Worm (Caenorhabditis elegans) whole organism, L1 larva: Measurements from ENCODE around the gene C31E10.5.

Source experiments
- C34B4.2 ChIP-seq: sonication (generic microtip); optimal IDR thresholded peaks from 2 replicates; lab custom pipeline; 2017; ENCODE audit warnings: mild to moderate bottlenecking, missing genetic modification characterization, missing compliant biosample characterization
- Y116A8C.19 ChIP-seq: sonication (generic microtip); optimal IDR thresholded peaks from 2 replicates; lab custom pipeline; 2016; ENCODE audit warnings: missing compliant biosample characterization, missing genetic modification characterization, borderline replicate concordance
- aha-1 ChIP-seq: fragments of 150-350 bp; optimal IDR thresholded peaks from 2 replicates; lab custom pipeline; 2014; ENCODE audit warnings: missing biosample characterization, missing genetic modification characterization
- alr-1 ChIP-seq: fragments of 200-800 bp; sonication (Bioruptor generic); optimal IDR thresholded peaks from 2 replicates; lab custom pipeline; 2018; ENCODE audit warnings: borderline replicate concordance, mild to moderate bottlenecking, missing genetic modification characterization, missing compliant biosample characterization
- aly-2 ChIP-seq: fragments of 150-350 bp; optimal IDR thresholded peaks from 2 replicates; lab custom pipeline; 2014; ENCODE audit warnings: missing biosample characterization, missing genetic modification characterization
- ama-1 ChIP-seq: fragments of 150-350 bp; optimal IDR thresholded peaks from 2 replicates; lab custom pipeline; 2014
- blmp-1 ChIP-seq: fragments of 150-350 bp; optimal IDR thresholded peaks from 2 replicates; lab custom pipeline; 2014; ENCODE audit warnings: missing biosample characterization, missing genetic modification characterization
- ceh-63 ChIP-seq: fragments of 200-800 bp; sonication (Bioruptor generic); optimal IDR thresholded peaks from 2 replicates; lab custom pipeline; 2018; ENCODE audit warnings: mild to moderate bottlenecking, missing genetic modification characterization, missing compliant biosample characterization
- ceh-82 ChIP-seq, 3 experiments: fragments of 150-350 bp in 1 of 3; sonication (generic microtip) in 2 of 3; optimal IDR thresholded peaks; 2 replicates each; lab custom pipeline; 2014 to 2017; ENCODE audit warnings: missing biosample characterization in 3 of 3, missing genetic modification characterization in 3 of 3
- ceh-88 ChIP-seq: fragments of 200-800 bp; sonication (Bioruptor generic); IDR thresholded peaks from 2 replicates; pipeline ENCODE4 v1.3.6; 2022; ENCODE audit warnings: missing genetic modification characterization, missing compliant biosample characterization
- ceh-90 ChIP-seq: sonication (generic microtip); optimal IDR thresholded peaks from 2 replicates; lab custom pipeline; 2016; ENCODE audit warnings: missing genetic modification characterization, missing compliant biosample characterization
- dpl-1 ChIP-seq, 3 experiments: fragments of 150-350 bp in 2 of 3; sonication (generic microtip) in 1 of 3; optimal IDR thresholded peaks; 2 replicates each; lab custom pipeline; 2014 to 2017; ENCODE audit warnings: missing biosample characterization in 3 of 3, missing genetic modification characterization in 3 of 3, missing genetic modification reagents in 3 of 3
- efl-3 ChIP-seq: fragments of 200-800 bp; sonication (Bioruptor generic); optimal IDR thresholded peaks from 2 replicates; lab custom pipeline; 2018; ENCODE audit warnings: mild to moderate bottlenecking, missing genetic modification characterization, missing compliant biosample characterization
- egl-13 ChIP-seq: sonication (generic microtip); optimal IDR thresholded peaks from 2 replicates; lab custom pipeline; 2016; ENCODE audit warnings: missing genotype, missing genetic modification reagents, missing genetic modification characterization, missing compliant biosample characterization
- elt-2 ChIP-seq: sonication (generic microtip); optimal IDR thresholded peaks from 2 replicates; lab custom pipeline; 2016; ENCODE audit warnings: missing genetic modification characterization, mild to moderate bottlenecking, inconsistent platforms, missing compliant biosample characterization, missing genetic modification reagents
- ets-5 ChIP-seq: fragments of 200-800 bp; sonication (Bioruptor generic); IDR thresholded peaks from 2 replicates; pipeline ENCODE4 v1.3.6; 2022; ENCODE audit warnings: missing genetic modification characterization, missing compliant biosample characterization
- fkh-10 ChIP-seq: sonication (generic microtip); optimal IDR thresholded peaks from 2 replicates; lab custom pipeline; 2017; ENCODE audit warnings: missing biosample characterization, missing genetic modification reagents, missing genetic modification characterization
- fkh-4 ChIP-seq: sonication (generic microtip); optimal IDR thresholded peaks from 2 replicates; lab custom pipeline; 2016; ENCODE audit warnings: missing compliant biosample characterization, missing genetic modification characterization, borderline replicate concordance
- grh-1 ChIP-seq: fragments of 200-800 bp; sonication (Bioruptor generic); IDR thresholded peaks from 2 replicates; pipeline ENCODE4 v1.3.6; 2022; ENCODE audit warnings: missing genetic modification reagents, missing genetic modification characterization, missing compliant biosample characterization
- hlh-17 ChIP-seq: fragments of 200-800 bp; sonication (Bioruptor generic); optimal IDR thresholded peaks from 2 replicates; lab custom pipeline; 2018; ENCODE audit warnings: missing genetic modification characterization, mild to moderate bottlenecking, missing compliant biosample characterization, moderate library complexity, borderline replicate concordance
- hpl-2 ChIP-seq: fragments of 150-350 bp; optimal IDR thresholded peaks from 2 replicates; lab custom pipeline; 2014; ENCODE audit warnings: missing biosample characterization, missing genetic modification reagents, missing genetic modification characterization
- irx-1 ChIP-seq: sonication (generic microtip); optimal IDR thresholded peaks from 2 replicates; lab custom pipeline; 2016; ENCODE audit warnings: missing genetic modification characterization, missing compliant biosample characterization
- isw-1 ChIP-seq: fragments of 200-800 bp; sonication (Bioruptor generic); IDR thresholded peaks from 2 replicates; pipeline ENCODE4 v1.3.6; 2022; ENCODE audit warnings: missing genetic modification characterization, missing compliant biosample characterization
- lin-13 ChIP-seq: fragments of 150-350 bp; optimal IDR thresholded peaks from 2 replicates; lab custom pipeline; 2014; ENCODE audit warnings: missing biosample characterization, missing genetic modification reagents, missing genetic modification characterization
- lin-15B ChIP-seq: fragments of 150-350 bp; sonication (generic microtip); optimal IDR thresholded peaks from 3 replicates; lab custom pipeline; 2014; ENCODE audit warnings: missing biosample characterization, missing genetic modification characterization
- lin-35 ChIP-seq, 2 experiments: fragments of 150-350 bp; optimal IDR thresholded peaks; 2 replicates each; lab custom pipeline; 2014; ENCODE audit warnings: missing biosample characterization in 2 of 2, missing genetic modification characterization in 2 of 2, missing genetic modification reagents in 2 of 2
- lin-39 ChIP-seq: fragments of 150-350 bp; optimal IDR thresholded peaks from 2 replicates; lab custom pipeline; 2014; ENCODE audit warnings: missing biosample characterization, missing genetic modification reagents, missing genetic modification characterization
- lsy-2 ChIP-seq, 2 experiments: fragments of 150-350 bp; optimal IDR thresholded peaks; 2 replicates each; lab custom pipeline; 2014; ENCODE audit warnings: missing biosample characterization in 2 of 2, missing genetic modification characterization in 2 of 2
- mab-9 ChIP-seq: fragments of 200-800 bp; sonication (Bioruptor generic); IDR thresholded peaks from 2 replicates; pipeline ENCODE4 v1.3.6; 2022; ENCODE audit warnings: missing genetic modification reagents, missing genetic modification characterization, missing compliant biosample characterization
- mdl-1 ChIP-seq, 2 experiments: fragments of 150-350 bp; optimal IDR thresholded peaks; 2 replicates each; lab custom pipeline; 2014 to 2017; ENCODE audit warnings: missing biosample characterization in 2 of 2, missing genetic modification characterization in 2 of 2, inconsistent platforms in 1 of 2
- mef-2 ChIP-seq: fragments of 150-350 bp; optimal IDR thresholded peaks from 2 replicates; lab custom pipeline; 2014; ENCODE audit warnings: missing biosample characterization, missing genetic modification characterization
- nhr-11 ChIP-seq: fragments of 150-350 bp; optimal IDR thresholded peaks from 2 replicates; lab custom pipeline; 2014; ENCODE audit warnings: missing biosample characterization, missing genetic modification characterization
- nhr-19 ChIP-seq: fragments of 200-800 bp; sonication (Bioruptor generic); conservative IDR thresholded peaks from 2 replicates; pipeline ENCODE4 v1.3.6; 2022; ENCODE audit warnings: missing genetic modification characterization, missing compliant biosample characterization
- nhr-237 ChIP-seq: fragments of 150-350 bp; optimal IDR thresholded peaks from 2 replicates; lab custom pipeline; 2014; ENCODE audit warnings: missing biosample characterization, missing genetic modification characterization
- nhr-28 ChIP-seq: fragments of 150-350 bp; optimal IDR thresholded peaks from 2 replicates; lab custom pipeline; 2014; ENCODE audit warnings: missing biosample characterization, missing genetic modification characterization
- nhr-71 ChIP-seq: sonication (generic microtip); optimal IDR thresholded peaks from 2 replicates; lab custom pipeline; 2016; ENCODE audit warnings: mild to moderate bottlenecking, missing genetic modification characterization, moderate library complexity, missing compliant biosample characterization
- nhr-77 ChIP-seq: fragments of 150-350 bp; optimal IDR thresholded peaks from 2 replicates; lab custom pipeline; 2014; ENCODE audit warnings: missing biosample characterization, missing genetic modification characterization
- nhr-84 ChIP-seq: sonication (generic microtip); optimal IDR thresholded peaks from 2 replicates; lab custom pipeline; 2017; ENCODE audit warnings: missing biosample characterization, missing genetic modification characterization
- pag-3 ChIP-seq: sonication (generic microtip); optimal IDR thresholded peaks from 2 replicates; lab custom pipeline; 2017; ENCODE audit warnings: missing genetic modification characterization, mild to moderate bottlenecking, missing compliant biosample characterization, antibody characterized with exemption, borderline replicate concordance; ENCODE audit not compliant: insufficient read depth
- pax-3 ChIP-seq: fragments of 200-800 bp; sonication (Bioruptor generic); optimal IDR thresholded peaks from 2 replicates; lab custom pipeline; 2018; ENCODE audit warnings: mild to moderate bottlenecking, missing genetic modification characterization, moderate library complexity, missing compliant biosample characterization
- pqm-1 ChIP-seq: sonication (generic microtip); optimal IDR thresholded peaks from 3 replicates; lab custom pipeline; 2017; ENCODE audit warnings: missing biosample characterization, missing genetic modification characterization
- skn-1 ChIP-seq: fragments of 150-350 bp; optimal IDR thresholded peaks from 2 replicates; lab custom pipeline; 2014; ENCODE audit warnings: missing biosample characterization, missing genetic modification characterization
- snu-23 ChIP-seq: sonication (generic microtip); optimal IDR thresholded peaks from 2 replicates; lab custom pipeline; 2016; ENCODE audit warnings: missing genetic modification characterization, missing compliant biosample characterization
- sox-4 ChIP-seq: sonication (generic microtip); optimal IDR thresholded peaks from 2 replicates; lab custom pipeline; 2016; ENCODE audit warnings: missing genetic modification characterization, missing compliant biosample characterization
- sup-37 ChIP-seq: fragments of 200-800 bp; sonication (Bioruptor generic); optimal IDR thresholded peaks from 2 replicates; lab custom pipeline; 2018; ENCODE audit warnings: mild to moderate bottlenecking, missing genetic modification characterization, missing compliant biosample characterization
- tbx-2 ChIP-seq: sonication (generic microtip); optimal IDR thresholded peaks from 2 replicates; lab custom pipeline; 2016; ENCODE audit warnings: missing genetic modification characterization, missing compliant biosample characterization
- unc-130 ChIP-seq: fragments of 150-350 bp; optimal IDR thresholded peaks from 2 replicates; lab custom pipeline; 2017; ENCODE audit warnings: missing biosample characterization, missing genetic modification characterization, inconsistent platforms
- unc-30 ChIP-seq: sonication (generic microtip); optimal IDR thresholded peaks from 2 replicates; lab custom pipeline; 2017; ENCODE audit warnings: missing biosample characterization, missing genetic modification characterization
- unc-86 ChIP-seq: sonication (generic microtip); optimal IDR thresholded peaks from 2 replicates; lab custom pipeline; 2016; ENCODE audit warnings: missing genetic modification characterization, missing compliant biosample characterization
- unc-98 ChIP-seq: fragments of 200-800 bp; sonication (Bioruptor generic); IDR thresholded peaks from 2 replicates; pipeline ENCODE4 v1.3.6; 2022; ENCODE audit warnings: missing genetic modification characterization, missing compliant biosample characterization
- zag-1 ChIP-seq: fragments of 150-350 bp; optimal IDR thresholded peaks from 2 replicates; lab custom pipeline; 2014; ENCODE audit warnings: missing biosample characterization, missing genetic modification characterization
- zip-4 ChIP-seq: fragments of 200-800 bp; sonication (Bioruptor generic); optimal IDR thresholded peaks from 2 replicates; lab custom pipeline; 2018; ENCODE audit warnings: mild to moderate bottlenecking, missing genetic modification characterization, moderate library complexity, missing compliant biosample characterization

The C31E10.5 gene

DNA sequence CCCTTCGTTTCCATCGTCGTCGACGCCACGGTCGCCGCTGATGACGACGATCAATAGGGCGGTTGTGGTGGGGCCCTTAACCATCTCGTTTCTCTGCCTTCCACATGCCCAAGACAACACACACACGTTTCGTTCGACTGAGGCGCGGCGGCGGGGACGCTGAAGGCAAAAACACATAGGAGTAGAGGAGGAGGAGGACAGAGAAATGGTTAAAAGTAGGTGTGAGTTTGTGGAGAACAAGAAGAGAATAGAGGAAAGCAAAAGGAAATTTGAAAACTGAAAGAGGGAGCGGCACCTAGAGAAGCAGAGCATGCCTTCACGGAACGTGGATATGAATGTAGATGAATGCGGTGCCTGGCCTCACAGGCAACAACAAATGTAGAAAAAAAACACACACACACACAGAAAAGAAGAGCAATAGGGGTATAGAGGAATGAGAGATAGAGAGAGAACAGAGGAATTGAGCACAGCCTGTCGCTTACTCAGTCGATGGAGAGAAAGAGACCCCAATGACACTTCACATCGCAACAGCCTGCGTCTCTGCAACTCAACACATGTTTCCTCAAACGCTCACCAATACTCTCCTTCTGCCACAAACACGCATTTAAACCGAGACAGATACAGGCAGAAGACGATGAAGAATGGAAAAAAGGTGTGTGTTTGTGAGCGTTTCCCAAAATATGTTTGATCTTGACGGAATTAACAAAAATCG, 26.2 kb downstream of the C31E10.5 start (continued):
- TF ChIP-seq mdl-1 (tag; optimal IDR thresholded peaks at IDR 0.05; lab: Kevin White, UChicago) (peak in 1 of 2 experiments; percentile 55), ceh-63 (no peak), ceh-90 (tag; lab: Kevin White, UChicago) (no peak), hlh-17 (GFP tag; lab: Kevin White, UChicago) (no peak), lsy-2 (tag; optimal IDR thresholded peaks at IDR 0.05; lab: Kevin White, UChicago) (peak; percentile 30 to 82), nhr-19 (GFP tag; lab: Robert Waterston, UW) (peak; percentile 71), grh-1 (GFP tag; lab: Robert Waterston, UW) (no peak), lin-13 (peak; percentile 64), nhr-71 (tag; lab: Kevin White, UChicago) (peak; percentile 89), Y116A8C.19 (tag; lab: Kevin White, UChicago) (no peak), elt-2 (tag; lab: Kevin White, UChicago) (peak; percentile 63), pax-3 (tag; lab: Kevin White, UChicago) (peak; percentile 78), sox-4 (tag; lab: Kevin White, UChicago) (no peak), C34B4.2 (no peak), lin-39 (tag; lab: Kevin White, UChicago) (peak; percentile 3), ets-5 (GFP tag; lab: Robert Waterston, UW) (no peak), lin-15B (tag; lab: Kevin White, UChicago) (no peak), nhr-11 (tag; lab: Kevin White, UChicago) (no peak), pqm-1 (tag; lab: Kevin White, UChicago) (no peak), snu-23 (GFP tag; lab: Kevin White, UChicago) (peak; percentile 89), mef-2 (tag; lab: Kevin White, UChicago) (no peak), ceh-88 (GFP tag; lab: Robert Waterston, UW) (peak; percentile 55; the same call in 1 of the 2 replicates), unc-130 (peak; percentile 37), isw-1 (GFP tag; lab: Robert Waterston, UW) (peak; percentile 43), lin-35 (GFP tag; optimal IDR thresholded peaks at IDR 0.05; lab: Kevin White, UChicago) (peak; percentile 19 to 67), pag-3 (no peak), zag-1 (tag; lab: Kevin White, UChicago) (peak; percentile 35), aha-1 (no peak), skn-1 (tag; lab: Kevin White, UChicago) (no peak), unc-86 (tag; lab: Kevin White, UChicago) (peak; percentile 80), unc-98 (GFP tag; lab: Robert Waterston, UW) (no peak), aly-2 (tag; lab: Kevin White, UChicago) (peak; percentile 80), irx-1 (tag; lab: Kevin White, UChicago) (peak; percentile 84), nhr-237 (tag; lab: Kevin White, UChicago) (peak; percentile 38), efl-3 (GFP tag; lab: Kevin White, UChicago) (no peak), zip-4 (no peak), sup-37 (peak; percentile 18), tbx-2 (tag; lab: Kevin White, UChicago) (peak; percentile 68), hpl-2 (GFP tag; lab: Kevin White, UChicago) (peak; percentile 23), ama-1 (lab: Kevin White, UChicago) (no peak), fkh-10 (GFP tag; lab: Kevin White, UChicago) (peak; percentile 96), fkh-4 (tag; lab: Kevin White, UChicago) (no peak), egl-13 (no peak), ceh-82 (tag; optimal IDR thresholded peaks at IDR 0.05; lab: Kevin White, UChicago) (peak; percentile 30 to 50 (median 49)), nhr-84 (tag; lab: Kevin White, UChicago) (no peak), nhr-77 (peak; percentile 41), dpl-1 (GFP tag; optimal IDR thresholded peaks at IDR 0.05; lab: Kevin White, UChicago) (peak in 2 of 3 experiments; percentile 5 to 13), alr-1 (no peak), unc-30 (tag; lab: Kevin White, UChicago) (no peak), nhr-28 (no peak), mab-9 (peak; percentile 63; the same call in 1 of the 2 replicates), blmp-1 (tag; lab: Kevin White, UChicago) (peak; percentile 13)
